Worm (Caenorhabditis elegans): ENCODE measurements around the gene dmsr-1.
"Not testable (repeated sequence)": the region's sequence is repeated elsewhere in the genome, so short reads cannot be mapped to it uniquely, and the experiment has no call there.

The dmsr-1 gene

ce11 chrV:11438464-11438863 is at the start of gene dmsr-1:
Gene dmsr-1, plus strand, starts transcription at chrV:11438764.
- TF ChIP-seq xbp-1 (tag; optimal IDR thresholded peaks at IDR 0.05): no peak
- TF ChIP-seq efl-1 (optimal IDR thresholded peaks at IDR 0.05): no peak
- no peak for TF ChIP-seq efl-1 (GFP tag; optimal IDR thresholded peaks at IDR 0.05 in 1 of 2)
- TF ChIP-seq ceh-63 (GFP tag; optimal IDR thresholded peaks at IDR 0.05): no peak
- no peak for TF ChIP-seq alr-1 (tag; optimal IDR thresholded peaks at IDR 0.05; ENCODE audit: borderline replicate concordance)
- no peak for TF ChIP-seq dsc-1 (tag; optimal IDR thresholded peaks at IDR 0.05)

ce11 chrV:11389776-11390175 is 48.8 kb upstream of the dmsr-1 start, which contains the start of gene col-155:
Gene col-155, minus strand, starts transcription at chrV:11389876.
- TF ChIP-seq aly-2 (tag; optimal IDR thresholded peaks at IDR 0.05) (no peak), xbp-1 (tag; optimal IDR thresholded peaks at IDR 0.05) (no peak), C04F5.9 (tag; optimal IDR thresholded peaks at IDR 0.05) (no peak), lir-3 (tag; optimal IDR thresholded peaks at IDR 0.05; ENCODE audit: poor library complexity) (no peak), nhr-19 (GFP tag; conservative IDR thresholded peaks at IDR 0.05) (no peak), grh-1 (GFP tag; IDR thresholded peaks at IDR 0.05) (no peak), egl-27 (tag; optimal IDR thresholded peaks at IDR 0.05) (no peak), hlh-4 (tag; optimal IDR thresholded peaks at IDR 0.05) (no peak), C34B4.2 (tag; optimal IDR thresholded peaks at IDR 0.05) (no peak), sox-4 (tag; optimal IDR thresholded peaks at IDR 0.05) (no peak), elt-3 (tag; optimal IDR thresholded peaks at IDR 0.05) (no peak), nhr-28 (tag; optimal IDR thresholded peaks at IDR 0.05) (no peak), ztf-11 (tag; optimal IDR thresholded peaks at IDR 0.05) (no peak), fkh-8 (tag; optimal IDR thresholded peaks at IDR 0.05) (no peak), pax-3 (tag; optimal IDR thresholded peaks at IDR 0.05) (no peak), zag-1 (tag; optimal IDR thresholded peaks at IDR 0.05) (no peak), nhr-237 (tag; optimal IDR thresholded peaks at IDR 0.05) (no peak), ama-1 (optimal IDR thresholded peaks at IDR 0.05) (no peak), irx-1 (tag; optimal IDR thresholded peaks at IDR 0.05) (no peak)

- TF ChIP-seq blmp-1 (tag; optimal IDR thresholded peaks at IDR 0.05) (no peak), ceh-88 (GFP tag; IDR thresholded peaks at IDR 0.05) (no peak), jun-1 (tag; optimal IDR thresholded peaks at IDR 0.05) (no peak), nhr-84 (tag; optimal IDR thresholded peaks at IDR 0.05) (no peak), nhr-47 (tag; optimal IDR thresholded peaks at IDR 0.05) (no peak), ama-1 (optimal IDR thresholded peaks at IDR 0.05) (no peak), elt-2 (tag; optimal IDR thresholded peaks at IDR 0.05) (no peak), lin-13 (GFP tag; optimal IDR thresholded peaks at IDR 0.05) (no peak), ces-1 (GFP tag; optimal IDR thresholded peaks at IDR 0.05) (no peak), ceh-82 (tag; optimal IDR thresholded peaks at IDR 0.05) (no peak)
Measured at ce11 chrV:11390394-11390793, 48.2 kb upstream of the dmsr-1 start, which contains the start of the genes K03B8.11 and K03B8.14. Gene K03B8.11, minus strand, starts transcription at chrV:11390494. Gene K03B8.14, plus strand, starts transcription at chrV:11390503.

- TF ChIP-seq unc-30 (tag; optimal IDR thresholded peaks at IDR 0.05) (no peak), zip-4 (GFP tag; optimal IDR thresholded peaks at IDR 0.05) (no peak)
Measured at ce11 chrV:11392020-11392419, 46.5 kb upstream of the dmsr-1 start, which contains the start of gene nas-16. Gene nas-16, plus strand, starts transcription at chrV:11392320.

- TF ChIP-seq mep-1, hlh-4, aha-1 (tag; optimal IDR thresholded peaks at IDR 0.05): not testable (repeated sequence)
Measured at ce11 chrV:11395024-11395423, 43.5 kb upstream of the dmsr-1 start, which contains the start of gene K03B8.4. Gene K03B8.4, minus strand, starts transcription at chrV:11395124.

Measured in whole organism, L1 larva.